Fruit fly (Drosophila melanogaster): ENCODE measurements around the gene X11L.

Gene X11L

DNA sequence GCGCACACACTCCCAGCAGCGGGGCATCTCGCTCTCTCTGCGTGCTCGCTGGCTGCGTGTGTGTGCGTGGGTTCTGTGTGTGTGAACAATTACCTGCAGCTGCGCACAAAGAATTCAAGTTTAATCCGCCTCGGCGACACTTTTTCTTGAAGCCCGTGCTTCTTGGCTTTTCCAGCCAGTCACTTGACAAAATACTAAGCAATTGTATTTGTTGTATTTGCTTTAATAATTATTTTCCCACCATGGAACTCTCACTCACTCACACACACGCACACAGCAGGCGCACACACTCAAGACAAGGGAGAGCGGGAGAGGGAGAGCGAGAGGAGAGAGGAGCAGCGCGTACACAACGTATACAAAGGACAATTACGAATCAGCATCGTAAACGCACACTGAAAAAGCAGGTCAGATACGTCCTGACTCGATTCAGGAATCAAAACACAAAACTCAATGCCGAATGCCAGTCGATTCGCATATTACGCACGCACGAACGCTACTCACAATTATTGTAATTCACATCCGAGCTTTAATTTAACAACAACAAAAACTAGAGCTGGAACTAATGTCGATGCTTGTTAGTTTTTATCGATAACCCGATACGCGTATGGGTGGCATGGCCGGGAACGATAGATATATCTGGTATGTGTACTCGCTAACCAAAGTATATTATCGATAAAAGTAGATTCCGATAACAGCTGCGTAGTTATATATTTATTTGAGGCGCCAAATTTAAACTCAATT is 52.8 kb downstream of the X11L start, which contains the start of gene RhoGAPp190 (continued):
- TF ChIP-seq CG8290 (GFP tag; optimal IDR thresholded peaks at IDR 0.05) (no peak), CG8290 (tag; optimal IDR thresholded peaks at IDR 0.05) (peak in 1 of 2 experiments; percentile 58), Med (GFP tag) (peak; percentile 78), CG10267 (tag; optimal IDR thresholded peaks at IDR 0.05) (peak; percentile 60), luna (GFP tag; optimal IDR thresholded peaks at IDR 0.05) (no peak), Deaf1 (tag; optimal IDR thresholded peaks at IDR 0.05) (peak; percentile 51), CG7963 (GFP tag; IDR thresholded peaks at IDR 0.05; ENCODE audit: partially characterized antibody) (peak; percentile 96), D19A (tag; optimal IDR thresholded peaks at IDR 0.05) (no peak), Sox100B (GFP tag; optimal IDR thresholded peaks at IDR 0.05) (no peak), ci (GFP tag; IDR thresholded peaks at IDR 0.05) (0 out of 3 replicates have a peak, but pooled peaks have one; percentile 22), ewg (GFP tag; optimal IDR thresholded peaks at IDR 0.05) (peak; percentile 90), CG6791 (GFP tag; IDR thresholded peaks at IDR 0.05; ENCODE audit: partially characterized antibody) (peak; percentile 97), CG2120 (GFP tag; optimal IDR thresholded peaks at IDR 0.05) (peak; percentile 6), CG12659 (GFP tag; optimal IDR thresholded peaks at IDR 0.05) (peak; percentile 52), zen (tag; optimal IDR thresholded peaks at IDR 0.05) (peak; percentile 50), CG2129 (GFP tag; IDR thresholded peaks at IDR 0.05; ENCODE audit: partially characterized antibody) (peak; percentile 49; the same call in 1 of the 2 replicates), CG4617 (GFP tag; optimal IDR thresholded peaks at IDR 0.05; ENCODE audit: borderline replicate concordance) (peak; percentile 78), nau (GFP tag; optimal IDR thresholded peaks at IDR 0.05) (no peak), CG7271 (tag; optimal IDR thresholded peaks at IDR 0.05) (no peak), CG43689 (GFP tag; IDR thresholded peaks at IDR 0.05) (no peak), YL-1 (GFP tag; optimal IDR thresholded peaks at IDR 0.05) (peak; percentile 23), HLH4C (GFP tag; IDR thresholded peaks at IDR 0.05; ENCODE audit: partially characterized antibody) (peak; percentile 98), Dref (GFP tag; IDR thresholded peaks at IDR 0.05) (peak; percentile 99), CG8478 (optimal IDR thresholded peaks at IDR 0.05) (peak; percentile 88), trem (tag; optimal IDR thresholded peaks at IDR 0.05) (peak; percentile 88), pnt (GFP tag; optimal IDR thresholded peaks at IDR 0.05) (no peak), HLH3B (GFP tag; IDR thresholded peaks at IDR 0.05) (0 out of 2 replicates have a peak, but pooled peaks have one; percentile 13), pb (GFP tag; optimal IDR thresholded peaks at IDR 0.05) (no peak), E2f1 (GFP tag; IDR thresholded peaks at IDR 0.05) (no peak), zen2 (GFP tag; IDR thresholded peaks at IDR 0.05; ENCODE audit: partially characterized antibody) (peak; percentile 91), Hr39 (optimal IDR thresholded peaks at IDR 0.05) (no peak), Trl (optimal IDR thresholded peaks at IDR 0.05) (peak; percentile 90 to 92), Trl (GFP tag; optimal IDR thresholded peaks at IDR 0.05) (no peak), Mrtf (GFP tag; IDR thresholded peaks at IDR 0.05) (no peak), Sin3A (optimal IDR thresholded peaks at IDR 0.05) (peak; percentile 23), crol (GFP tag; IDR thresholded peaks at IDR 0.05) (peak; percentile 45; the same call in 1 of the 2 replicates), vnd (GFP tag; IDR thresholded peaks at IDR 0.05; ENCODE audit: partially characterized antibody) (peak; percentile 89), gt (GFP tag; IDR thresholded peaks at IDR 0.05) (no peak), phol (tag; optimal IDR thresholded peaks at IDR 0.05) (peak; percentile 43), gsb-n (tag; optimal IDR thresholded peaks at IDR 0.05) (peak; percentile 17), ssp (GFP tag; IDR thresholded peaks at IDR 0.05) (no peak), stwl (tag; optimal IDR thresholded peaks at IDR 0.05) (peak; percentile 50), cg (GFP tag; optimal IDR thresholded peaks at IDR 0.05) (peak; percentile 97), CG9609 (GFP tag; optimal IDR thresholded peaks at IDR 0.05) (no peak), CG11560 (tag; IDR thresholded peaks at IDR 0.05) (no peak; the same call in 2 of the 3 replicates), knrl (GFP tag; IDR thresholded peaks at IDR 0.05; ENCODE audit: partially characterized antibody) (peak; percentile 75), ac (GFP tag; optimal IDR thresholded peaks at IDR 0.05) (no peak), Ets97D (GFP tag; optimal IDR thresholded peaks at IDR 0.05) (peak; percentile 66), nom (GFP tag; optimal IDR thresholded peaks at IDR 0.05) (peak; percentile 11), chm (GFP tag; IDR thresholded peaks at IDR 0.05) (no peak)

All from whole organism, embryonic.